Worm (Caenorhabditis elegans): ENCODE measurements around the gene prdh-1.

The prdh-1 gene

DNA sequence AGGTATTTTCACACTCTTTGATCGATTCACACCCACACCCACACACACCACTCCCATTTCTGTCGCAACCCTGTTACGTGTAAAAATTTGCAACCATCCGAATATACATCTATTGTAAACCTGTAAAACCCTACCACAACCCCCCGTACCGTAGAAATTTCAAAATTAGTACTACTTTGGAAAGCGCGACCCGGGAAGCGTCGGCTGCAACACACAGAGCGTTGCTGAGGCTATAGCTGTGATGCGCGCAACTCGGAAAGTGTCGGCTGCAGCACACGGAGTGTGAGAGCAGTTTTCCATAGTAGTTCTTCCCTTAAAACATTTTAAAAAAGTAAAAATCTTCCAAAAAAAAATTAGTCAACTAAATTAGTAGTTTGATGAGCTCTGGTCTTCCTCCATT, 16.7 kb upstream of the prdh-1 start:
- TF ChIP-seq snpc-4 (tag; optimal IDR thresholded peaks at IDR 0.05) = peak; percentile 97
- peak; percentile 63 for TF ChIP-seq nhr-85 (tag)
- peak in 1 of 3 experiments; percentile 17 for TF ChIP-seq ceh-82 (tag; optimal IDR thresholded peaks at IDR 0.05)
- TF ChIP-seq xbp-1 (tag; optimal IDR thresholded peaks at IDR 0.05) = no peak
- peak in 1 of 2 experiments; percentile 7 for TF ChIP-seq efl-1 (optimal IDR thresholded peaks at IDR 0.05)
- TF ChIP-seq efl-1 (GFP tag; optimal IDR thresholded peaks at IDR 0.05 in 1 of 2) = peak in 1 of 2 experiments; percentile 88
- no peak for TF ChIP-seq hlh-4 (tag; optimal IDR thresholded peaks at IDR 0.05)
- TF ChIP-seq nhr-76 (tag; optimal IDR thresholded peaks at IDR 0.05) = no peak
- TF ChIP-seq snu-23 (GFP tag; optimal IDR thresholded peaks at IDR 0.05) = peak; percentile 16
- peak; percentile 30 for TF ChIP-seq nhr-71 (tag; optimal IDR thresholded peaks at IDR 0.05)
- peak; percentile 1 for TF ChIP-seq swsn-7 (tag; optimal IDR thresholded peaks at IDR 0.05)
- TF ChIP-seq nhr-47 (tag; optimal IDR thresholded peaks at IDR 0.05) = peak; percentile 15

DNA sequence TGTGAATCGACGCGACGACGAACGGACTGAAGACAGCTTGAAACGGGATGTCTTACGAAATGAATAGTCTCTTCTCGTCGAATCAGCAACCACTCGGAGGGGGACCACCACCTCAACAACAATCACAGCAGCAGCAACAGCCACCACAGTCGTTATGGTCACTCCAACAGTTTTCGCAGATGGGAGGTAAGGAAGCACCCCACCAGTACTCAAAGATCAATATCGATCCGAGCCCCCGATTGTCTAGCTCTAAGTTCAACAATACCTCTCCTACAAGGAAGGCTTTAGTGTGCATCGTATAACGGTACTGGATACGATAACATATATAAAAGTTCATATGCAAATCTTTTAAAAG, 11.7 kb upstream of the prdh-1 start:
- TF ChIP-seq alr-1 (tag; optimal IDR thresholded peaks at IDR 0.05; ENCODE audit: borderline replicate concordance) (peak; percentile 72), nhr-76 (tag; optimal IDR thresholded peaks at IDR 0.05) (no peak)

DNA sequence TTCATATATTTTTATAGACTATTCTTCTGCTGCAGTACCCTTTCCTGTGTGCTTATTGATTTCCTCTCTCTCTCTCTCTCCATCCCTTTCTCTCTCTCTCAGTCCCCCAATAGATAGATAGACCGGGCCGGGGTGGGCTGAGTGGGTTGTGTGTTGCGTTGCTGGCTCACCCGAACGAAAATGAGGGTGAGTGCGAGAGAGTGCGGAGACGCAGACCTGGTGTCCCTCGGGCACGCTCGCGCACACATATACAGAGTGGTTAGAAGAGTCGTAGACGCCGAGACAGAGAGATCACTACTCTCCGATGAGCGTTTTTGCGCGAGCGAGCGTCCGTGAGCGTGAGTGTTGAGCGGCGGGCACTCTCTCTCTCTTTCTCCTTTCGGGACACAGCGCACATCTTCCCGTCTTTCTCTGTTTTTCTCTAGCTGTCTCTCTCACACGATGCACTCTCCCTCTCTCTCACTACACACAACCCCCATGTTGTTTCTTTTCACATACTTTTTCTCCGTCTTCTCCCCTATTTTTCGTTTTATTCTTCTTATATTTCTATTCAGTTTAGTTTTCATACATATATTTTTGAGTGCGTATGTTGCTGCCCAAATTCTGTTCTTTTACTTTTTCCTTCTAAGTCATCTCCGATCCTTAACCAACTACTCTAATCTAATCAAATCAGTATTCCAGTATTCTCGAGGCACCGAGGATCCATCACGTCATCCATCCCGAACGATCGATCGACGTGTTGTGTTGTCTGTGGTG, 11.2 kb upstream of the prdh-1 start, which contains the start of gene lin-66:
Gene lin-66 (plus strand): TSS at position 672 of the 756 bp plus-strand sequence.
- TF ChIP-seq unc-130 (tag; optimal IDR thresholded peaks at IDR 0.05) (peak; percentile 51), mef-2 (tag; optimal IDR thresholded peaks at IDR 0.05) (no peak), lin-14 (GFP tag; optimal IDR thresholded peaks at IDR 0.05) (peak; percentile 97), nhr-12 (tag; optimal IDR thresholded peaks at IDR 0.05) (no peak), pax-3 (tag; optimal IDR thresholded peaks at IDR 0.05) (peak; percentile 70), elt-2 (tag; optimal IDR thresholded peaks at IDR 0.05) (peak; percentile 47), C04F5.9 (tag; optimal IDR thresholded peaks at IDR 0.05) (no peak), egl-13 (tag; optimal IDR thresholded peaks at IDR 0.05) (peak; percentile 77), snpc-4 (tag; optimal IDR thresholded peaks at IDR 0.05) (peak; percentile 33), lin-15B (tag; optimal IDR thresholded peaks at IDR 0.05) (peak; percentile 47), dpl-1 (GFP tag; optimal IDR thresholded peaks at IDR 0.05) (peak; percentile 36 to 55 (median 36)), efl-3 (GFP tag; optimal IDR thresholded peaks at IDR 0.05) (no peak), snu-23 (GFP tag; optimal IDR thresholded peaks at IDR 0.05) (peak; percentile 96), nhr-237 (tag; optimal IDR thresholded peaks at IDR 0.05) (no peak), xbp-1 (tag; optimal IDR thresholded peaks at IDR 0.05) (peak; percentile 76), aly-2 (tag; optimal IDR thresholded peaks at IDR 0.05) (peak; percentile 69), fos-1 (tag; optimal IDR thresholded peaks at IDR 0.05) (peak; percentile 51), ceh-63 (GFP tag; optimal IDR thresholded peaks at IDR 0.05) (no peak), nhr-11 (tag; optimal IDR thresholded peaks at IDR 0.05) (peak; percentile 26), mab-9 (GFP tag; IDR thresholded peaks at IDR 0.05) (peak; percentile 64), ces-1 (GFP tag; optimal IDR thresholded peaks at IDR 0.05) (no peak), hpl-2 (GFP tag; optimal IDR thresholded peaks at IDR 0.05) (peak; percentile 78), lin-35 (GFP tag; optimal IDR thresholded peaks at IDR 0.05) (peak; percentile 56 to 68), nhr-71 (tag; optimal IDR thresholded peaks at IDR 0.05) (peak; percentile 96), mep-1 (tag; optimal IDR thresholded peaks at IDR 0.05) (peak; percentile 41), unc-86 (tag; optimal IDR thresholded peaks at IDR 0.05) (peak; percentile 91), vab-15 (tag; optimal IDR thresholded peaks at IDR 0.05) (peak; percentile 23), dsc-1 (tag; optimal IDR thresholded peaks at IDR 0.05) (peak; percentile 75), ceh-90 (tag; optimal IDR thresholded peaks at IDR 0.05) (no peak), lsy-2 (tag; optimal IDR thresholded peaks at IDR 0.05) (peak; percentile 74 to 88), nhr-84 (tag; optimal IDR thresholded peaks at IDR 0.05) (no peak), ztf-11 (tag; optimal IDR thresholded peaks at IDR 0.05) (peak in 1 of 2 experiments; percentile 74), fkh-8 (tag; optimal IDR thresholded peaks at IDR 0.05) (peak; percentile 93), jun-1 (tag; optimal IDR thresholded peaks at IDR 0.05) (peak; percentile 85), nhr-20 (tag; optimal IDR thresholded peaks at IDR 0.05) (peak; percentile 90), ceh-8 (GFP tag; optimal IDR thresholded peaks at IDR 0.05) (peak; percentile 62), nhr-90 (tag; optimal IDR thresholded peaks at IDR 0.05; ENCODE audit: poor library complexity) (peak; percentile 59), skn-1 (tag; optimal IDR thresholded peaks at IDR 0.05) (peak; percentile 56), egl-27 (tag; optimal IDR thresholded peaks at IDR 0.05) (peak in 1 of 2 experiments; percentile 44)
